Worm (Caenorhabditis elegans) whole organism, midembryonic: Measurements from ENCODE around the gene srx-67.

ENCODE experiments used
- T22C8.4 ChIP-seq: fragments of 200-800 bp; sonication (Bioruptor generic); IDR thresholded peaks from 2 replicates; pipeline ENCODE4 v1.3.6; 2022; ENCODE audit warnings: missing genetic modification characterization, missing compliant biosample characterization
- cog-1 ChIP-seq: sonication (generic microtip); optimal IDR thresholded peaks from 2 replicates; lab custom pipeline; 2016; ENCODE audit warnings: missing genetic modification characterization, missing compliant biosample characterization
- flt-1 ChIP-seq: fragments of 200-800 bp; sonication (Bioruptor generic); IDR thresholded peaks from 2 replicates; pipeline ENCODE4 v1.3.6; 2022; ENCODE audit warnings: missing genetic modification characterization, missing compliant biosample characterization
- klf-2 ChIP-seq: fragments of 200-800 bp; sonication (Bioruptor generic); conservative IDR thresholded peaks from 2 replicates; pipeline ENCODE4 v1.3.6; 2022; ENCODE audit warnings: missing genetic modification reagents, missing genetic modification characterization, missing compliant biosample characterization
- med-1 ChIP-seq: sonication (generic microtip); optimal IDR thresholded peaks from 2 replicates; lab custom pipeline; 2017; ENCODE audit warnings: missing genetic modification characterization, mild to moderate bottlenecking, missing compliant biosample characterization, antibody characterized with exemption, missing genetic modification reagents; ENCODE audit not compliant: insufficient read depth
- ref-1 ChIP-seq: fragments of 200-800 bp; sonication (Bioruptor generic); conservative IDR thresholded peaks from 2 replicates; pipeline ENCODE4 v1.3.6; 2022; ENCODE audit warnings: missing genetic modification reagents, missing genetic modification characterization, missing compliant biosample characterization
- tab-1 ChIP-seq: fragments of 200-800 bp; sonication (Bioruptor generic); IDR thresholded peaks from 2 replicates; pipeline ENCODE4 v1.3.6; 2022; ENCODE audit warnings: missing genetic modification characterization, missing compliant biosample characterization
- ztf-23 ChIP-seq: fragments of 200-800 bp; sonication (Bioruptor generic); IDR thresholded peaks from 2 replicates; pipeline ENCODE4 v1.3.6; 2022; ENCODE audit warnings: missing genetic modification reagents, missing genetic modification characterization, missing compliant biosample characterization
- ztf-29 ChIP-seq: fragments of 200-800 bp; sonication (Bioruptor generic); IDR thresholded peaks from 2 replicates; pipeline ENCODE4 v1.3.6; 2022; ENCODE audit warnings: missing genetic modification reagents, missing genetic modification characterization, missing compliant biosample characterization

Gene srx-67

DNA sequence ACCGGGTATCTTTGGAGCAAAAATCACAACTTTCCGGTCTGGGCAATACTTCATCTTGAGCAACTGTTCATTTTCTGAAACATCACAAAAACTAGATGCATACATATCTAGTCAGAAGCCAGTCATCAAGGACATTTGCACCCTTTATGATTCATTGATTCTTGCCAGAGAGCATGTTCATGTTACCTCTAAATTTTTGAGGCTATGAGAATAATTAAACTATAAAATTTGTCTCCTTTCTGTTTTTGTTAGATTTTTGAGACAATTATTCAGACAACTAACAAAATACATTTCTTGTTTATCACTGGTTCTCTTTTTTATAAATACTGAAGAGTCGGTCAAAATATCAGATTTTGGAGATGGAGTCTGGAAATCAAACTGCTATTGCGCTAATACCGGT is at the start of gene srx-67:
srx-67 (plus strand) TSS at position 301 of the 400 bp plus-strand sequence.
- TF ChIP-seq flt-1, result no peak

ce11 chrV:3868905-3869304 is 47.7 kb upstream of the srx-67 start, which contains the start of gene nhr-157:
Gene nhr-157 (minus strand): TSS chrV:3869005.
- TF ChIP-seq T22C8.4 (GFP tag; lab: Robert Waterston, UW) (no peak), tab-1 (GFP tag; lab: Robert Waterston, UW) (no peak), ztf-23 (GFP tag; lab: Robert Waterston, UW) (no peak), klf-2 (GFP tag; lab: Robert Waterston, UW) (no peak), flt-1 (no peak), cog-1 (tag; lab: Kevin White, UChicago) (no peak), med-1 (GFP tag; lab: Kevin White, UChicago) (no peak), ztf-29 (GFP tag; lab: Robert Waterston, UW) (no peak)

DNA sequence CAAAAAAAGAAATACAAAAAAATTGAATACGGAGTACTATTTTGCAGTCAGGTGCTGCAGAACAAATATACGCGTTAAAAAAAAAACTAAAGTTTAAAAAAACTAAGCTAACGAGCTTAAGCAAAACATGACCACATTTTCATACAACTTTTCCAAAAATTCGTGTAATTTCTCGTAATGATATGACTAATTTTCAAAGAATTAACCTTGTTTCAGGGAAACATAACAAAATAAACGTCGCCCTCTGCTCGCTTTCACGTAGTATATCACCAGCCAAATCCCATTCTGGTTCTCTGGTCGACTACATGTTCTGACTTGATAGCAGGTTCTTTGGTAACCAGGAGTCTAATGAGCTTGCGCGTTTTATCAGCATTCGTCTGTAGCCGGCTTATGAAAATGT is 46.2 kb upstream of the srx-67 start:
- TF ChIP-seq ztf-23 (GFP tag; lab: Robert Waterston, UW), result no peak
- TF ChIP-seq med-1 (GFP tag; lab: Kevin White, UChicago), result no peak
- no peak for TF ChIP-seq cog-1 (tag; lab: Kevin White, UChicago)
- TF ChIP-seq tab-1 (GFP tag; lab: Robert Waterston, UW), result no peak

ce11 chrV:3874102-3874744 is 42.4 kb upstream of the srx-67 start, which contains the start of gene nhr-158:
Gene nhr-158 (minus strand): TSS chrV:3874152.
- TF ChIP-seq med-1 (GFP tag; lab: Kevin White, UChicago) (no peak), cog-1 (tag; lab: Kevin White, UChicago) (no peak), ztf-23 (GFP tag; lab: Robert Waterston, UW) (no peak), tab-1 (GFP tag; lab: Robert Waterston, UW) (no peak), T22C8.4 (GFP tag; lab: Robert Waterston, UW) (no peak), ref-1 (GFP tag; lab: Robert Waterston, UW) (no peak), klf-2 (GFP tag; lab: Robert Waterston, UW) (no peak), ztf-29 (GFP tag; lab: Robert Waterston, UW) (no peak), flt-1 (no peak)

- TF ChIP-seq med-1 (GFP tag; lab: Kevin White, UChicago), result no peak
- TF ChIP-seq flt-1, result no peak
- TF ChIP-seq T22C8.4 (GFP tag; lab: Robert Waterston, UW), result no peak
- no peak for TF ChIP-seq ztf-29 (GFP tag; lab: Robert Waterston, UW)
- TF ChIP-seq ref-1 (GFP tag; lab: Robert Waterston, UW), result no peak
- no peak for TF ChIP-seq klf-2 (GFP tag; lab: Robert Waterston, UW)
- no peak for TF ChIP-seq ztf-23 (GFP tag; lab: Robert Waterston, UW)
- no peak for TF ChIP-seq tab-1 (GFP tag; lab: Robert Waterston, UW)
- no peak for TF ChIP-seq cog-1 (tag; lab: Kevin White, UChicago)
These were observed 39.3 kb upstream of the srx-67 start for ce11 chrV:3877242-3877641.

- no peak for TF ChIP-seq klf-2 (GFP tag; lab: Robert Waterston, UW)
- TF ChIP-seq tab-1 (GFP tag; lab: Robert Waterston, UW), result no peak
- no peak for TF ChIP-seq flt-1
- no peak for TF ChIP-seq ztf-29 (GFP tag; lab: Robert Waterston, UW)
- no peak for TF ChIP-seq ztf-23 (GFP tag; lab: Robert Waterston, UW)
- TF ChIP-seq cog-1 (tag; lab: Kevin White, UChicago), result no peak
- TF ChIP-seq T22C8.4 (GFP tag; lab: Robert Waterston, UW), result no peak
- TF ChIP-seq ref-1 (GFP tag; lab: Robert Waterston, UW), result no peak
These were observed 38.4 kb upstream of the srx-67 start, which contains the start of gene nhr-159 for ce11 chrV:3878223-3878622. Gene nhr-159 (minus strand): TSS chrV:3878323.

DNA sequence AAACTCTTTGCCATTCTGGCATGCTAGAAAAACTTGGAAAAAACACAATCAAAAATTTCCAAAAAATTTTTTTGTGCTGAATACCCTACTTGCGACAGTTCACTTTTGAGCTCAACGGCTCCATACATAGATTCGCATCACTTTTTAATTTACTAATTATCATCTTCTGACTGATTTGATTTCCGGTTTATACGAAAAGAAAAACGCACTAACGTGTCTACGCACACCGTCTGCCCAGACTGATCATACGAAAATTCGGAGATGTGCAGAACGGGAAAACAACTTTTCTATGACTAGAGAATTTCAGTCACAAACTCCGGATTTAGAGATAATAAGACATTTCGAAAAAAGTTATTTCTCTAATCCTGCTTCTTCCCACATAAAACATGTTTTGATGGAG is 32.0 kb upstream of the srx-67 start:
- TF ChIP-seq ztf-29 (GFP tag; lab: Robert Waterston, UW), result no peak
- no peak for TF ChIP-seq klf-2 (GFP tag; lab: Robert Waterston, UW)
- TF ChIP-seq ztf-23 (GFP tag; lab: Robert Waterston, UW), result no peak
- TF ChIP-seq flt-1, result no peak
- no peak for TF ChIP-seq tab-1 (GFP tag; lab: Robert Waterston, UW)
- no peak for TF ChIP-seq ref-1 (GFP tag; lab: Robert Waterston, UW)
- no peak for TF ChIP-seq T22C8.4 (GFP tag; lab: Robert Waterston, UW)
- no peak for TF ChIP-seq med-1 (GFP tag; lab: Kevin White, UChicago)
- no peak for TF ChIP-seq cog-1 (tag; lab: Kevin White, UChicago)

- TF ChIP-seq klf-2 (GFP tag; lab: Robert Waterston, UW), result no peak
- no peak for TF ChIP-seq tab-1 (GFP tag; lab: Robert Waterston, UW)
- TF ChIP-seq med-1 (GFP tag; lab: Kevin White, UChicago), result no peak
- TF ChIP-seq T22C8.4 (GFP tag; lab: Robert Waterston, UW), result no peak
- TF ChIP-seq flt-1, result no peak
- no peak for TF ChIP-seq cog-1 (tag; lab: Kevin White, UChicago)
- no peak for TF ChIP-seq ref-1 (GFP tag; lab: Robert Waterston, UW)
- no peak for TF ChIP-seq ztf-29 (GFP tag; lab: Robert Waterston, UW)
- no peak for TF ChIP-seq ztf-23 (GFP tag; lab: Robert Waterston, UW)
These were observed 30.5 kb upstream of the srx-67 start, which contains the start of gene nhr-124 for ce11 chrV:3886104-3886503. Gene nhr-124 (minus strand): TSS chrV:3886204.

DNA sequence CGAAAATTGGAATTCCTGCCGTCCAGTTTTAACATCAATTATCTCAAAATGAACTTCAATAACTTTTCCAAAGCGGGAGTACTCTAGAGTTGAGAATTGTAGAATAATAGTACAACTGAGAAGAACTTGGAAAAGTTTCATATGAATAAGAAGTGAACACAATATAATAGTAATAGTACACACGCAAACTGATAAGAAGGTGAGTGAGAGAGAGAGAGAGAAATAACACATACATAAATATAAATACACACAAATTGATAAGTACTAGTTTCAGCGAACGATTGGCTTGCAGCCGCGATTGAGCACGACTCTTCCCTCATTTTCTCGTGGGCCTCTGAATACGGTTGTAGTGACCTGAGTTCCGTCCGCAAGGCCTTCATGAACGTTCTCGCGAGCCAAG is 27.5 kb upstream of the srx-67 start, which contains the start of gene C17E7.13:
C17E7.13 (minus strand) TSS at position 176 of the 400 bp plus-strand sequence.
- TF ChIP-seq ref-1 (GFP tag; lab: Robert Waterston, UW), result no peak
- TF ChIP-seq flt-1, result no peak
- TF ChIP-seq ztf-23 (GFP tag; lab: Robert Waterston, UW), result no peak
- no peak for TF ChIP-seq ztf-29 (GFP tag; lab: Robert Waterston, UW)
- no peak for TF ChIP-seq cog-1 (tag; lab: Kevin White, UChicago)
- no peak for TF ChIP-seq med-1 (GFP tag; lab: Kevin White, UChicago)
- TF ChIP-seq T22C8.4 (GFP tag; lab: Robert Waterston, UW), result no peak
- no peak for TF ChIP-seq klf-2 (GFP tag; lab: Robert Waterston, UW)
- no peak for TF ChIP-seq tab-1 (GFP tag; lab: Robert Waterston, UW)
